3 fruit fly cellular contexts compared by ENCODE assay signal in the genomic region with DNA sequence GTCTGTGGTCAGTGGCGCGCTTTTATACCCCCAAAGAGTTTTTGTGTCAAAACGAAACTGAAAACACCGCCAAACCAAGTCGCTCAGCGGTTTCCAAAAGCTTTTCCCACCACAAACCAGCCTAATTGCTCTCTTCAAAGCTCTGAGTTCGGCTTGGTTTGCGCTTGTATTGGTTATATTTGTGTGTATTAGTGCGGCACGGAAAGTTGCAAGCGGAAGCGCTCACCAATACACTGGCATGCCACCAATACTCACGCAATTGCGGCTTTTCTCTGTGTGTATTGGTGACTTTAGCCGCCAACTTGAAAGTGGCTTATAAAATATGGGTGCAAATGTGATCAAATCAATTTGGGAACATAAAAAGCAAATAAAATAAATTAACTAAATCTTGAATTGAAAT.
TF ChIP-seq lines count a peak whose summit lies in the region.

TSS of gene Vajk3 (minus strand) at position 1 of the 400 bp plus-strand sequence.

- no peak for TF ChIP-seq CTCF in whole organism, embryonic (GFP tag; optimal IDR thresholded peaks at IDR 0.05; lab: Kevin White, UChicago)

TF ChIP-seq in whole organism, embryonic, 481 proteins besides CTCF, POLR2A, EP300 and RAD21 (continues in another document):
- no peak for TF ChIP-seq Nf-YC (tag; optimal IDR thresholded peaks at IDR 0.05; lab: Kevin White, UChicago)
- peak; percentile 67 for TF ChIP-seq cg (GFP tag; optimal IDR thresholded peaks at IDR 0.05; lab: Kevin White, UChicago)
- no peak for TF ChIP-seq odd (GFP tag; optimal IDR thresholded peaks at IDR 0.05; lab: Kevin White, UChicago)
- TF ChIP-seq CG13296 (GFP tag; optimal IDR thresholded peaks at IDR 0.05; lab: Kevin White, UChicago) = peak; percentile 16
- TF ChIP-seq CG34224 (GFP tag; IDR thresholded peaks at IDR 0.05; lab: Robert Waterston, UW; ENCODE audit: partially characterized antibody) = no peak
- no peak for TF ChIP-seq CG10209 (GFP tag; optimal IDR thresholded peaks at IDR 0.05; lab: Kevin White, UChicago)
- TF ChIP-seq CG12155 (GFP tag; optimal IDR thresholded peaks at IDR 0.05; lab: Kevin White, UChicago) = no peak
- peak; percentile 17 for TF ChIP-seq Ets65A (GFP tag; lab: Kevin White, UChicago)
- TF ChIP-seq CG3995 (GFP tag; optimal IDR thresholded peaks at IDR 0.05; lab: Kevin White, UChicago) = no peak
- no peak for TF ChIP-seq zen (tag; optimal IDR thresholded peaks at IDR 0.05; lab: Kevin White, UChicago)
- no peak for TF ChIP-seq fd102C (GFP tag; optimal IDR thresholded peaks at IDR 0.05; lab: Kevin White, UChicago)
- no peak for TF ChIP-seq CG10654 (GFP tag; optimal IDR thresholded peaks at IDR 0.05; lab: Kevin White, UChicago)
- TF ChIP-seq Ada2b (GFP tag; IDR thresholded peaks at IDR 0.05; lab: Robert Waterston, UW) = no peak
- TF ChIP-seq trem (tag; optimal IDR thresholded peaks at IDR 0.05; lab: Kevin White, UChicago) = no peak
- peak in 1 of 2 experiments; percentile 18 for TF ChIP-seq Eip74EF (GFP tag; optimal IDR thresholded peaks at IDR 0.05; lab: Kevin White, UChicago)
- TF ChIP-seq CG13894 (tag; optimal IDR thresholded peaks at IDR 0.05; lab: Kevin White, UChicago) = peak; percentile 3
- TF ChIP-seq CG15696 (tag; optimal IDR thresholded peaks at IDR 0.05; lab: Kevin White, UChicago) = no peak
- no peak for TF ChIP-seq Fer1 (GFP tag; optimal IDR thresholded peaks at IDR 0.05; lab: Kevin White, UChicago)
- TF ChIP-seq Drgx (GFP tag; IDR thresholded peaks at IDR 0.05; lab: Robert Waterston, UW) = no peak
- no peak for TF ChIP-seq bbx (GFP tag; IDR thresholded peaks at IDR 0.05; lab: Robert Waterston, UW; ENCODE audit: partially characterized antibody)
- TF ChIP-seq CG8359 (GFP tag; optimal IDR thresholded peaks at IDR 0.05; lab: Kevin White, UChicago; ENCODE audit: borderline replicate concordance) = no peak
- no peak for TF ChIP-seq sd (tag; optimal IDR thresholded peaks at IDR 0.05; lab: Kevin White, UChicago)
- no peak for TF ChIP-seq ERR (GFP tag; optimal IDR thresholded peaks at IDR 0.05; lab: Kevin White, UChicago)
- no peak for TF ChIP-seq kni (GFP tag; optimal IDR thresholded peaks at IDR 0.05; lab: Kevin White, UChicago)
- TF ChIP-seq pzg (GFP tag; optimal IDR thresholded peaks at IDR 0.05; lab: Kevin White, UChicago) = no peak
- TF ChIP-seq Med (GFP tag; lab: Kevin White, UChicago) = no peak
- no peak for TF ChIP-seq CG4360 (GFP tag; IDR thresholded peaks at IDR 0.05; lab: Robert Waterston, UW)
- no peak for TF ChIP-seq lbe (GFP tag; optimal IDR thresholded peaks at IDR 0.05; lab: Kevin White, UChicago)
- no peak for TF ChIP-seq Atf-2 (GFP tag; optimal IDR thresholded peaks at IDR 0.05; lab: Kevin White, UChicago)
- TF ChIP-seq eyg (GFP tag; optimal IDR thresholded peaks at IDR 0.05; lab: Kevin White, UChicago) = no peak

TF ChIP-seq in whole organism, prepupa, 60 proteins besides CTCF, POLR2A, EP300 and RAD21:
- TF ChIP-seq CG31627 (GFP tag; optimal IDR thresholded peaks at IDR 0.05; lab: Kevin White, UChicago) (no peak), eg (GFP tag; IDR thresholded peaks at IDR 0.05; lab: Robert Waterston, UW) (0 out of 3 replicates have a peak, but pooled peaks have one; percentile 16)

TF ChIP-seq in whole organism, pupa, 21 proteins besides CTCF, POLR2A, EP300 and RAD21:
- TF ChIP-seq CG10348 (GFP tag; IDR thresholded peaks at IDR 0.05; lab: Robert Waterston, UW) (no peak), CG32121 (GFP tag; IDR thresholded peaks at IDR 0.05; lab: Robert Waterston, UW) (no peak), CG4496 (GFP tag; IDR thresholded peaks at IDR 0.05; lab: Robert Waterston, UW) (peak; percentile 75), CG13204 (GFP tag; optimal IDR thresholded peaks at IDR 0.05; lab: Kevin White, UChicago) (no peak), CG17806 (tag; optimal IDR thresholded peaks at IDR 0.05; lab: Kevin White, UChicago) (no peak), Pif1B (GFP tag; optimal IDR thresholded peaks at IDR 0.05; lab: Kevin White, UChicago) (no peak)
